Worm (Caenorhabditis elegans) whole organism, L4 larva: ENCODE results near the gene pcp-5.

Source experiments
- Y48G9A.11 ChIP-seq: fragments of 200-800 bp; sonication (Bioruptor generic); IDR thresholded peaks from 2 replicates; pipeline ENCODE4 v1.3.6; 2022; ENCODE audit warnings: missing genetic modification reagents, missing genetic modification characterization, missing compliant biosample characterization
- ceh-62 ChIP-seq: sonication (generic microtip); optimal IDR thresholded peaks from 2 replicates; lab custom pipeline; 2017; ENCODE audit warnings: missing biosample characterization, missing genetic modification characterization
- daf-12 ChIP-seq: fragments of 150-350 bp; optimal IDR thresholded peaks from 2 replicates; lab custom pipeline; 2014; ENCODE audit warnings: missing biosample characterization, missing genetic modification reagents, missing genetic modification characterization
- fkh-10 ChIP-seq: fragments of 150-350 bp; optimal IDR thresholded peaks from 2 replicates; lab custom pipeline; 2014; ENCODE audit warnings: missing biosample characterization, missing genetic modification reagents, missing genetic modification characterization
- hlh-11 ChIP-seq: fragments of 200-800 bp; sonication (Bioruptor generic); optimal IDR thresholded peaks from 2 replicates; lab custom pipeline; 2018; ENCODE audit warnings: mild to moderate bottlenecking, missing genetic modification characterization, missing compliant biosample characterization
- hlh-30 ChIP-seq: sonication (generic microtip); optimal IDR thresholded peaks from 2 replicates; lab custom pipeline; 2017; ENCODE audit warnings: antibody characterized with exemption, mild to moderate bottlenecking, missing genetic modification characterization, missing compliant biosample characterization; ENCODE audit not compliant: insufficient read depth
- nhr-237 ChIP-seq: sonication (generic microtip); optimal IDR thresholded peaks from 2 replicates; lab custom pipeline; 2017; ENCODE audit warnings: missing biosample characterization, missing genetic modification characterization
- skn-1 ChIP-seq: fragments of 150-350 bp; optimal IDR thresholded peaks from 2 replicates; lab custom pipeline; 2014; ENCODE audit warnings: missing biosample characterization, missing genetic modification characterization
- snpc-4 ChIP-seq: fragments of 150-350 bp; optimal IDR thresholded peaks from 2 replicates; lab custom pipeline; 2014; ENCODE audit warnings: missing biosample characterization, missing genetic modification characterization

DNA sequence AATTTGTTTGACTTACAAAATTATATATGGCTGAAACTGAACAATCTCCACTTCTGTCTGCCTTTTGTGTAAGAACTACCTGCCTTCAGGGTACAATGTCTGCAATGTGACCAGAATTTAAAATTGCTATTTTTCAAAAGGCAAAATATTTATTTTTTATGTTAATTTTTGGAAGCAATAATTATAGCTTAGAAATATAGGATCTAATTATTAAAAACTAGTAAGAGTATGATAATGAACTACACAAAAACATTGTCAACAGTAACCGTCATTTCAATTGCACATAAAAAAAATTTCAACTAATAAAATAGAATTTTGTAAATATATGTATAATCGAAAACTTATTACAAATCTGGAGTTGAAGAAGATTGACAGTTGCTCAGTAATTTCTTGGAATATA, 49.5 kb upstream of the pcp-5 start, which contains the start of gene C29E4.9:
- no peak for TF ChIP-seq daf-12 (tag; lab: Kevin White, UChicago)
- TF ChIP-seq Y48G9A.11 (GFP tag; lab: Robert Waterston, UW) = no peak
- no peak for TF ChIP-seq nhr-237 (tag; lab: Kevin White, UChicago)
- TF ChIP-seq hlh-11 (tag; lab: Kevin White, UChicago) = no peak
- no peak for TF ChIP-seq hlh-30
- TF ChIP-seq skn-1 (tag; lab: Kevin White, UChicago) = no peak
- no peak for TF ChIP-seq fkh-10 (GFP tag; lab: Kevin White, UChicago)
- no peak for TF ChIP-seq ceh-62
- TF ChIP-seq snpc-4 (tag; lab: Kevin White, UChicago) = no peak
